Fruit fly (Drosophila melanogaster) whole organism, wandering third instar larva: ENCODE results near the gene Cbp80.

Experiments
- Abd-B ChIP-seq: fragments of >200 bp; optimal IDR thresholded peaks from 2 replicates; lab custom pipeline; 2017; ENCODE audit warnings: missing biosample characterization, missing genetic modification characterization
- CG32264 ChIP-seq: fragments of 200-800 bp; sonication (Bioruptor generic); optimal IDR thresholded peaks from 2 replicates; lab custom pipeline; 2016; ENCODE audit warnings: missing biosample characterization, missing genetic modification characterization
- CG9705 ChIP-seq: fragments of 200-800 bp; sonication (Bioruptor generic); optimal IDR thresholded peaks from 2 replicates; lab custom pipeline; 2018; ENCODE audit warnings: missing biosample characterization, mild to moderate bottlenecking, missing genetic modification characterization
- Dfd ChIP-seq: fragments of >200 bp; optimal IDR thresholded peaks from 2 replicates; lab custom pipeline; 2017; ENCODE audit warnings: missing biosample characterization, missing genetic modification characterization
- Dif ChIP-seq: fragments of 200-275, 200-300 bp; sonication (Bioruptor generic); optimal IDR thresholded peaks from 2 replicates; lab custom pipeline; 2018; ENCODE audit warnings: missing biosample characterization, missing genetic modification characterization; ENCODE audit not compliant: partially characterized antibody
- GATAd ChIP-seq: sonication (Bioruptor generic); optimal IDR thresholded peaks from 2 replicates; lab custom pipeline; 2016; ENCODE audit warnings: missing biosample characterization, missing genetic modification characterization
- HLH106 ChIP-seq: fragments of 200-800 bp; optimal IDR thresholded peaks from 3 replicates; lab custom pipeline; 2019; ENCODE audit warnings: missing biosample characterization, mild to moderate bottlenecking, missing genetic modification characterization, moderate library complexity
- Hnf4 ChIP-seq: fragments of 200-800 bp; sonication (Bioruptor generic); optimal IDR thresholded peaks from 2 replicates; lab custom pipeline; 2016; ENCODE audit warnings: missing biosample characterization, mild to moderate bottlenecking, missing genetic modification characterization
- Hr78 ChIP-seq: fragments of >200 bp; optimal IDR thresholded peaks from 2 replicates; lab custom pipeline; 2017; ENCODE audit warnings: missing biosample characterization, missing genetic modification characterization
- Hr83 ChIP-seq: fragments of 200-300 bp; sonication (Bioruptor generic); optimal IDR thresholded peaks from 2 replicates; lab custom pipeline; 2016; ENCODE audit warnings: missing biosample characterization, mild to moderate bottlenecking, missing genetic modification characterization, moderate library complexity; ENCODE audit not compliant: poor library complexity, severe bottlenecking
- Jra ChIP-seq: sonication (Bioruptor generic); optimal IDR thresholded peaks from 2 replicates; lab custom pipeline; 2016; ENCODE audit warnings: missing biosample characterization, missing genetic modification characterization
- Mio ChIP-seq: sonication (Bioruptor generic); optimal IDR thresholded peaks from 2 replicates; lab custom pipeline; 2016; ENCODE audit warnings: missing biosample characterization, missing genetic modification characterization
- Myc ChIP-seq: fragments of >200 bp; optimal IDR thresholded peaks from 2 replicates; lab custom pipeline; 2017
- N ChIP-seq: fragments of >200 bp; optimal IDR thresholded peaks from 2 replicates; lab custom pipeline; 2018; ENCODE audit warnings: missing biosample characterization, missing external identifiers, missing genetic modification characterization
- OdsH ChIP-seq: fragments of 200-800 bp; sonication (Bioruptor generic); optimal IDR thresholded peaks from 2 replicates; lab custom pipeline; 2016; ENCODE audit warnings: missing biosample characterization, mild to moderate bottlenecking, missing genetic modification characterization
- Rel ChIP-seq, 2 experiments: fragments of 200-800 bp; sonication (Bioruptor generic) in 1 of 2; optimal IDR thresholded peaks; 2 replicates in 1 of 2; 3 replicates in 1 of 2; lab custom pipeline; 2016 to 2019; ENCODE audit warnings: mild to moderate bottlenecking in 2 of 2, missing biosample characterization in 2 of 2, missing genetic modification characterization in 2 of 2, moderate library complexity in 1 of 2
- Sp1 ChIP-seq: fragments of 200-800 bp; sonication (Bioruptor generic); optimal IDR thresholded peaks from 3 replicates; lab custom pipeline; 2019; ENCODE audit warnings: missing biosample characterization, mild to moderate bottlenecking, missing genetic modification characterization, moderate library complexity
- Vsx2 ChIP-seq: fragments of 200-300, 225-300 bp; sonication (Bioruptor generic); optimal IDR thresholded peaks from 2 replicates; lab custom pipeline; 2018; ENCODE audit warnings: missing biosample characterization, missing genetic modification characterization; ENCODE audit not compliant: partially characterized antibody
- br ChIP-seq: fragments of 200-800 bp; sonication (Bioruptor generic); optimal IDR thresholded peaks from 2 replicates; lab custom pipeline; 2016; ENCODE audit warnings: missing biosample characterization, missing genetic modification characterization
- brk ChIP-seq: fragments of 200-800 bp; sonication (Bioruptor generic); optimal IDR thresholded peaks from 2 replicates; lab custom pipeline; 2016; ENCODE audit warnings: missing biosample characterization, mild to moderate bottlenecking, missing genetic modification characterization
- dl ChIP-seq, 2 experiments: fragments of 175-275, 200-275 bp in 1 of 2; fragments of 200-275 bp in 1 of 2; sonication (Bioruptor generic); optimal IDR thresholded peaks; lab custom pipeline; 2018; ENCODE audit warnings: mild to moderate bottlenecking in 2 of 2, missing biosample characterization in 2 of 2, missing genetic modification characterization in 2 of 2, moderate library complexity in 2 of 2; ENCODE audit not compliant: partially characterized antibody in 2 of 2, insufficient read depth in 1 of 2
- dmrt93B ChIP-seq: fragments of 200-800 bp; sonication (Bioruptor generic); optimal IDR thresholded peaks from 2 replicates; lab custom pipeline; 2018; ENCODE audit warnings: missing biosample characterization, mild to moderate bottlenecking, missing genetic modification characterization
- ey ChIP-seq: fragments of 200-800 bp; sonication (Bioruptor generic); optimal IDR thresholded peaks from 2 replicates; lab custom pipeline; 2016; ENCODE audit warnings: missing biosample characterization, missing genetic modification characterization
- foxo ChIP-seq, 2 experiments: fragments of 200-800 bp; sonication (Bioruptor generic); optimal IDR thresholded peaks; 2 replicates in 1 of 2; 3 replicates in 1 of 2; lab custom pipeline; 2016 to 2017; ENCODE audit warnings: missing biosample characterization in 2 of 2, missing genetic modification characterization in 2 of 2
- fru ChIP-seq: fragments of 200-800 bp; sonication (Bioruptor generic); optimal IDR thresholded peaks from 3 replicates; lab custom pipeline; 2016; ENCODE audit warnings: missing biosample characterization, mild to moderate bottlenecking, missing genetic modification characterization
- h ChIP-seq: fragments of 200-800 bp; sonication (Bioruptor generic); optimal IDR thresholded peaks from 3 replicates; lab custom pipeline; 2016; ENCODE audit warnings: missing biosample characterization, mild to moderate bottlenecking, missing genetic modification characterization
- jim ChIP-seq: fragments of 175-275, 200-325 bp; sonication (Bioruptor generic); optimal IDR thresholded peaks from 2 replicates; lab custom pipeline; 2016; ENCODE audit warnings: missing biosample characterization, mild to moderate bottlenecking, missing genetic modification characterization
- lola ChIP-seq: fragments of >200 bp; optimal IDR thresholded peaks from 2 replicates; lab custom pipeline; 2017; ENCODE audit warnings: missing biosample characterization, missing genetic modification characterization
- pan ChIP-seq: fragments of >200 bp; optimal IDR thresholded peaks from 2 replicates; lab custom pipeline; 2017
- psq ChIP-seq: fragments of 200-800 bp; sonication (Bioruptor generic); optimal IDR thresholded peaks from 3 replicates; lab custom pipeline; 2017; ENCODE audit warnings: missing biosample characterization, mild to moderate bottlenecking, missing genetic modification characterization, moderate library complexity
- rgr ChIP-seq: fragments of 200-800 bp; sonication (Bioruptor generic); optimal IDR thresholded peaks from 3 replicates; lab custom pipeline; 2016; ENCODE audit warnings: missing biosample characterization, mild to moderate bottlenecking, missing genetic modification characterization
- sage ChIP-seq: fragments of 200-800 bp; sonication (Bioruptor generic); optimal IDR thresholded peaks from 2 replicates; lab custom pipeline; 2016; ENCODE audit warnings: missing biosample characterization, mild to moderate bottlenecking, missing genetic modification characterization
- sv ChIP-seq: fragments of 200-800 bp; sonication (Bioruptor generic); optimal IDR thresholded peaks from 3 replicates; lab custom pipeline; 2016; ENCODE audit warnings: missing biosample characterization, missing genetic modification characterization
- usp ChIP-seq: fragments of >200 bp; optimal IDR thresholded peaks from 2 replicates; lab custom pipeline; 2017; ENCODE audit warnings: missing biosample characterization, missing genetic modification characterization
- woc ChIP-seq: sonication (Bioruptor generic); optimal IDR thresholded peaks from 2 replicates; lab custom pipeline; 2016; ENCODE audit warnings: missing biosample characterization, mild to moderate bottlenecking, missing genetic modification characterization

Cbp80 gene

DNA sequence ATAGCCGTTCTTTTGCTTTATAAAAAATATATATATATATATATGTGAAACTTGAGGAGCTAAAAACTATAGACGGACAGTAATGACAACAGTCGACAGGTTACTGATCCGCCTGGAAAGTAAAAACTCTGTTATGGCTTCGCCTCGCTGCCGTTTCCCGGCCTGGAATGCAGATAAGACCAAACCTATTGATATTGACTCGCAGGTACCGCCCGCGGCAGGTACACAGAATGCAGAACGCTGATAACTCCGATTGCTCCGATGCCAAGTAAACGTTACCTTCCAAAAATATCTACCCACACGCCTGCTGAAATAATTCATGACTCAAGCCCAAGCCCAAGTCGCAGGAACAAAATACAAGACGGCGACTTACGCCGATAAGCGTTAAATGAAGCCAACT, 27.6 kb downstream of the Cbp80 start (continued):
- TF ChIP-seq Dif, result no peak
- TF ChIP-seq sage (GFP tag; lab: Kevin White, UChicago), result no peak
- TF ChIP-seq dmrt93B (GFP tag; lab: Kevin White, UChicago), result no peak
- no peak for TF ChIP-seq OdsH
- no peak for TF ChIP-seq Myc (lab: Kevin White, UChicago)
- TF ChIP-seq Hnf4 (GFP tag; lab: Kevin White, UChicago), result peak; percentile 19
- TF ChIP-seq Vsx2, result no peak
- TF ChIP-seq fru, result no peak

- TF ChIP-seq jim (GFP tag; lab: Kevin White, UChicago), result no peak
- TF ChIP-seq Rel (GFP tag; optimal IDR thresholded peaks at IDR 0.05; lab: Kevin White, UChicago), result no peak
- peak; percentile 15 for TF ChIP-seq Rel (tag; optimal IDR thresholded peaks at IDR 0.05; lab: Kevin White, UChicago)
- peak; percentile 4 for TF ChIP-seq GATAd (GFP tag; lab: Kevin White, UChicago)
- TF ChIP-seq, all 38 proteins: peak for 2
Measured at dm6 chrX:4678146-4678912, 28.5 kb downstream of the Cbp80 start.

DNA sequence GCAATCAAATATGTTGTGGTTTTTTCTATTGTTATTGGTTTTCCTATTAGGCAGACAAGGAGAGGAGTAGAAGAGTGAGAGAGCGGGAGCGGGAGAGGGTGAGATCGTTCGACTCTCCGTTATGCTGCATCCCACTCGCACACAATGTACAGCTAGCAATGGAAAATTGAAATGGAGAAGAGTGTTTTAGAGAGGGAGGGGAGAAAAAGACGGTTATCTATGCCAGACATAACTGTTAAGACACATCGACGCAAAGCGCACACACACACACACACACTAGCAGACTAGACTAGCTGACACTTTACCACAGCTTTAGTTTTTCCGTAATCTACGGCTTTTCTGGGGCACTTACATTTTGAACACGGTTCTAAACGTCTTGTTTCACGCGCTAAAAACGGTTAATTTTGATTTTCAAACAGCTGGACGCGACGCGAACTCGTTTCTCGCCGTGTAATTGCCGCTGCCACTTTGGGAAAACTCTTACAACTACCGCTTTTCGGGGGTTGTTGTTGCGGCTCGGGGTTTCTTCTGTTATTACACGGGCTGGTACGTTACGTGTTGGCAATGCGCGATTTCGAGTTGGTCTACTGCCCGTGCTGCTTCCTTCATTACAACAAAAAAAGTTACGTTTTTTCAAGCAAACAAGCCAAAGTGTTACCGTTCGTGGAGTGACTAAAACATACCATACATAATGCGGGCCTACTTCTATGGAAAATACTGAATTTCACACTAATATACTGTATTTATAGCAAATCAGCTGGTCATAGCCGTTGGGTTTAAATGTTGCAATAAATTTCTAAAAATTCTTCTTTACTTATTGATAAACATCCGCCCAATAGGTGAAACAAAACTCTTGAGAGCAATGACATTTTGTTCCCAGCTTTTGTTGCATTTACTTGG, 29.3 kb downstream of the Cbp80 start, which contains the start of gene fzr:
fzr (minus strand) TSS at position 625 of the 900 bp plus-strand sequence.
- no peak for TF ChIP-seq N (GFP tag; lab: Kevin White, UChicago)
- peak; percentile 69 for TF ChIP-seq Myc (lab: Kevin White, UChicago)
- no peak for TF ChIP-seq Rel (GFP tag; optimal IDR thresholded peaks at IDR 0.05; lab: Kevin White, UChicago)
- TF ChIP-seq Rel (tag; optimal IDR thresholded peaks at IDR 0.05; lab: Kevin White, UChicago), result peak; percentile 38
- TF ChIP-seq dmrt93B (GFP tag; lab: Kevin White, UChicago), result no peak
- no peak for TF ChIP-seq Jra (GFP tag; lab: Kevin White, UChicago)
- no peak for TF ChIP-seq h

DNA sequence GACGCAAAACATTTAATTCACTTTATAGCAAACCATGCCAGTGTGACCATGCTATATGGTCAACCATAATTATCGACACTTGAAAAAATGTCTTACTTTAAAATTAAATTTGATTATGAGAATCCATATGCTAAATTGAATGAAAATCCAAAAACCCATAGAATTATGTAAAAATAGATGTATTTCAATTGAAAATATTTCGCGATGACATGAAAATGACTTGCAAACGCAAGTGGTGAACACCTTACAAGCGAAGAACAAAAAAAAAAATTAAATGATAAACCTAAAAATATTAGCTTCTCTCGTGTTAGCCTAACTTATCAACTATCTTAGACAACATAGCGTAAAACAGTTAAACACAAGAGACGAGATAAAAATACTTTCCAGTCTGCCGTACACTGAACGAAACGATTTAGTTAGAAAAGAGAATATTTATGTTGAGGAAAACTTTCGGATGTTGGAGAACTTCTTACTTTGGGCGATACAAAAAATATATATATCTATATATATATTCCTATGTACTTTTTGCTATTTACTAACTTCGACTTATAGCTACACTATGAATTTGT, 30.1 kb downstream of the Cbp80 start:
- TF ChIP-seq woc (GFP tag; lab: Kevin White, UChicago) (peak; percentile 54), Jra (GFP tag; lab: Kevin White, UChicago) (peak; percentile 35), Vsx2 (no peak), dl (GFP tag; optimal IDR thresholded peaks at IDR 0.05; lab: Kevin White, UChicago; ENCODE audit: insufficient read depth in 1 of 2, partially characterized antibody in 2 of 2) (no peak), Mio (GFP tag; lab: Kevin White, UChicago) (no peak), usp (GFP tag; lab: Kevin White, UChicago) (no peak), Abd-B (no peak), psq (GFP tag; lab: Kevin White, UChicago) (peak; percentile 10), OdsH (peak; percentile 54), dmrt93B (GFP tag; lab: Kevin White, UChicago) (peak; percentile 13), foxo (GFP tag; optimal IDR thresholded peaks at IDR 0.05; lab: Kevin White, UChicago) (peak in 1 of 2 experiments; percentile 59), jim (GFP tag; lab: Kevin White, UChicago) (no peak), br (GFP tag; lab: Kevin White, UChicago) (peak; percentile 27), h (peak; percentile 53), Hr83 (GFP tag; lab: Kevin White, UChicago) (no peak), Rel (GFP tag; optimal IDR thresholded peaks at IDR 0.05; lab: Kevin White, UChicago) (no peak), Rel (tag; optimal IDR thresholded peaks at IDR 0.05; lab: Kevin White, UChicago) (no peak), HLH106 (tag; lab: Kevin White, UChicago) (peak; percentile 52), CG32264 (GFP tag; lab: Kevin White, UChicago) (no peak), brk (GFP tag; lab: Kevin White, UChicago) (no peak), CG9705 (GFP tag; lab: Kevin White, UChicago) (no peak), N (GFP tag; lab: Kevin White, UChicago) (no peak), fru (peak; percentile 35), sage (GFP tag; lab: Kevin White, UChicago) (no peak), Hnf4 (GFP tag; lab: Kevin White, UChicago) (peak; percentile 51), Myc (lab: Kevin White, UChicago) (no peak), GATAd (GFP tag; lab: Kevin White, UChicago) (no peak), Hr78 (GFP tag; lab: Kevin White, UChicago) (no peak), Sp1 (GFP tag; lab: Kevin White, UChicago) (peak; percentile 50), sv (GFP tag; lab: Kevin White, UChicago) (peak; percentile 12), rgr (peak; percentile 46), pan (lab: Kevin White, UChicago) (no peak), Dif (no peak), Dfd (GFP tag; lab: Kevin White, UChicago) (no peak), lola (GFP tag; lab: Kevin White, UChicago) (no peak), ey (GFP tag; lab: Kevin White, UChicago) (peak; percentile 52)
